Fruit fly (Drosophila melanogaster): ENCODE results near the gene brat.

Gene brat

dm6 chr2L:19101744-19102143 is 31.9 kb upstream of the brat start, which contains the start of the genes CG17344 and CG43731:
Gene CG17344 (plus strand): TSS chr2L:19102044.
Gene CG43731 (plus strand): TSS chr2L:19102044.
- no peak for TF ChIP-seq CG10348 (GFP tag; IDR thresholded peaks at IDR 0.05)

dm6 chr2L:19103176-19103921 is 30.3 kb upstream of the brat start:
- no peak for TF ChIP-seq CG14655 (GFP tag; optimal IDR thresholded peaks at IDR 0.05)
- no peak for TF ChIP-seq rn (GFP tag; IDR thresholded peaks at IDR 0.05)
- TF ChIP-seq CG17806 (tag; optimal IDR thresholded peaks at IDR 0.05), result no peak
- TF ChIP-seq Pif1B (GFP tag; optimal IDR thresholded peaks at IDR 0.05), result no peak
- no peak for TF ChIP-seq Snoo (tag; optimal IDR thresholded peaks at IDR 0.05)
- no peak for TF ChIP-seq CG8159 (tag; optimal IDR thresholded peaks at IDR 0.05)

dm6 chr2L:19104383-19104782 is 29.2 kb upstream of the brat start:
- TF ChIP-seq D1 (tag; optimal IDR thresholded peaks at IDR 0.05) (no peak), CG15710 (tag; optimal IDR thresholded peaks at IDR 0.05) (no peak), Pif1B (GFP tag; optimal IDR thresholded peaks at IDR 0.05) (no peak), CG8301 (tag; optimal IDR thresholded peaks at IDR 0.05) (no peak), CG13204 (GFP tag; optimal IDR thresholded peaks at IDR 0.05) (no peak), Ets98B (GFP tag; IDR thresholded peaks at IDR 0.05) (no peak), CG12605 (GFP tag; IDR thresholded peaks at IDR 0.05) (no peak), CG32121 (GFP tag; IDR thresholded peaks at IDR 0.05) (no peak), CG34367 (tag; optimal IDR thresholded peaks at IDR 0.05) (no peak), CG8159 (tag; optimal IDR thresholded peaks at IDR 0.05) (no peak), rn (GFP tag; IDR thresholded peaks at IDR 0.05) (no peak), CG10348 (GFP tag; IDR thresholded peaks at IDR 0.05) (no peak), Pif1A (GFP tag; optimal IDR thresholded peaks at IDR 0.05) (no peak), fd96Ca (GFP tag; IDR thresholded peaks at IDR 0.05) (no peak), CG9948 (tag; optimal IDR thresholded peaks at IDR 0.05) (no peak), Snoo (tag; optimal IDR thresholded peaks at IDR 0.05) (no peak)

- TF ChIP-seq CG17806 (tag; optimal IDR thresholded peaks at IDR 0.05) (no peak), CG4496 (GFP tag; IDR thresholded peaks at IDR 0.05) (no peak), CG10348 (GFP tag; IDR thresholded peaks at IDR 0.05) (no peak), D1 (tag; optimal IDR thresholded peaks at IDR 0.05) (no peak), Snoo (tag; optimal IDR thresholded peaks at IDR 0.05) (no peak), gl (tag; optimal IDR thresholded peaks at IDR 0.05) (no peak), rn (GFP tag; IDR thresholded peaks at IDR 0.05) (no peak), CG9948 (tag; optimal IDR thresholded peaks at IDR 0.05) (no peak), CG14655 (GFP tag; optimal IDR thresholded peaks at IDR 0.05) (no peak), fd96Ca (GFP tag; IDR thresholded peaks at IDR 0.05) (no peak), CG13204 (GFP tag; optimal IDR thresholded peaks at IDR 0.05) (no peak), CG12605 (GFP tag; IDR thresholded peaks at IDR 0.05) (no peak), CG8159 (tag; optimal IDR thresholded peaks at IDR 0.05) (no peak), Ets98B (GFP tag; IDR thresholded peaks at IDR 0.05) (no peak), EcR (GFP tag; optimal IDR thresholded peaks at IDR 0.05) (no peak), CG32121 (GFP tag; IDR thresholded peaks at IDR 0.05) (no peak), Pif1B (GFP tag; optimal IDR thresholded peaks at IDR 0.05) (no peak), CG8301 (tag; optimal IDR thresholded peaks at IDR 0.05) (no peak), CG34367 (tag; optimal IDR thresholded peaks at IDR 0.05) (no peak), Pif1A (GFP tag; optimal IDR thresholded peaks at IDR 0.05) (no peak)
Observed at dm6 chr2L:19106235-19106634, 27.4 kb upstream of the brat start.

dm6 chr2L:19108377-19108876 is 25.2 kb upstream of the brat start, which contains the start of gene Lim3:
Gene Lim3 (minus strand): TSS chr2L:19108427.
- no peak for TF ChIP-seq fd96Ca (GFP tag; IDR thresholded peaks at IDR 0.05)
- no peak for TF ChIP-seq CG15710 (tag; optimal IDR thresholded peaks at IDR 0.05)
- TF ChIP-seq CG34367 (tag; optimal IDR thresholded peaks at IDR 0.05), result no peak

- no peak for TF ChIP-seq Pif1A (GFP tag; optimal IDR thresholded peaks at IDR 0.05)
- no peak for TF ChIP-seq Snoo (tag; optimal IDR thresholded peaks at IDR 0.05)
- no peak for TF ChIP-seq CG12605 (GFP tag; IDR thresholded peaks at IDR 0.05)
- no peak for TF ChIP-seq Ets98B (GFP tag; IDR thresholded peaks at IDR 0.05)
- TF ChIP-seq rn (GFP tag; IDR thresholded peaks at IDR 0.05), result no peak
- TF ChIP-seq CG9948 (tag; optimal IDR thresholded peaks at IDR 0.05), result no peak
- no peak for TF ChIP-seq CG15710 (tag; optimal IDR thresholded peaks at IDR 0.05)
- no peak for TF ChIP-seq CG10348 (GFP tag; IDR thresholded peaks at IDR 0.05)
- no peak for TF ChIP-seq CG17806 (tag; optimal IDR thresholded peaks at IDR 0.05)
- TF ChIP-seq Pif1B (GFP tag; optimal IDR thresholded peaks at IDR 0.05), result no peak
- no peak for TF ChIP-seq CG8301 (tag; optimal IDR thresholded peaks at IDR 0.05)
Observed at dm6 chr2L:19109625-19110204, 23.9 kb upstream of the brat start, which contains the start of gene amd. Gene amd (plus strand): TSS chr2L:19110154.

Measured in whole organism, pupa.